Worm (Caenorhabditis elegans): ENCODE measurements around the gene lin-23.

- TF ChIP-seq fos-1 (tag; optimal IDR thresholded peaks at IDR 0.05) (peak; percentile 95), C16A3.4 (tag; optimal IDR thresholded peaks at IDR 0.05) (peak; percentile 95), irx-1 (tag; optimal IDR thresholded peaks at IDR 0.05) (peak; percentile 92), zag-1 (tag; optimal IDR thresholded peaks at IDR 0.05) (no peak)
Measured at ce11 chrII:6331222-6331830, 39.8 kb upstream of the lin-23 start, which contains the start of gene set-4.
